Fruit fly (Drosophila melanogaster): ENCODE measurements around the gene Ir76a.

Gene Ir76a

DNA sequence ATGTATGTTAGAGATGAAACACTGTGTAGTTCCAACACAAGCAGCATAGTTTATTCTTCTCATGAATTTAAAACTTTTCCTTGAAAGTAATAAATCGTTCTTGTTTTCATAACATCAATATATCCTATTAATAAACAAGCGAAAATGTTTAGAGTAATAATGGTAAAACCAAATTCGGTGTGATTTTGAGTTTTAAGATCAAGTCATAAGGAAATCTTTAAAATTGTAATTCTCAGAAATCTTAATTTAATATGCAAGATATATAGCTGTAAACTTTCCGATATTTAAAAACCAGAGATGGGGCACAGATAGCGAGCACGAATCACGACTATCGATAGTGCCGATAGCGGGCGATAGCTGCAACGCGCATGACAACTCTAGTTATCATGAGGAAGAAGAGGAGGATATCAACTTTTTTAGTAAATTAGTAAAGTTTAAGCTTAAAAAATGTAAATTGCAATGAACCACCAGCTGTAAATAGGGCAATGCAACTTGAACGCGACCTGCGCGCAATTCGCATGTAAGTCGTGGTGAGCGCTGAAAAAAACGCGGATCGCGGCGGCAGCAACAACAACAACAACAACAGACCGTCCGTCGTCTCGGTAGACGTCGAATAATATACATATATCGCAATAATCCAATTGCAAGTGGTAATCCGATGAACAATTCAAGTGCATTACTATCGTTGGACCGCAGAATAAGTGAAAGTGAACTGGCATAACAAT lies 18.9 kb downstream of the Ir76a start, which contains the start of the genes Fibp and Deaf1 (continued):
- TF ChIP-seq seq (GFP tag; IDR thresholded peaks at IDR 0.05): no peak; the same call in 1 of the 2 replicates
- no peak for TF ChIP-seq CrebB (tag; optimal IDR thresholded peaks at IDR 0.05)
- peak; percentile 94 for TF ChIP-seq Med (GFP tag)
- TF ChIP-seq CG6813 (GFP tag; optimal IDR thresholded peaks at IDR 0.05): no peak
- no peak for TF ChIP-seq CG17612 (GFP tag; IDR thresholded peaks at IDR 0.05)
- TF ChIP-seq CG4730 (GFP tag; IDR thresholded peaks at IDR 0.05): 0 out of 2 replicates have a peak, but pooled peaks have one; percentile 33
- TF ChIP-seq CG34224 (GFP tag; IDR thresholded peaks at IDR 0.05; ENCODE audit: partially characterized antibody): peak; percentile 91
- no peak for TF ChIP-seq so (GFP tag; IDR thresholded peaks at IDR 0.05)
- TF ChIP-seq CG6254 (GFP tag; optimal IDR thresholded peaks at IDR 0.05): no peak
- peak; percentile 40 for TF ChIP-seq NC2α (GFP tag; optimal IDR thresholded peaks at IDR 0.05)
- peak; percentile 29 for TF ChIP-seq scrt (GFP tag; optimal IDR thresholded peaks at IDR 0.05)
- 0 out of 2 replicates have a peak, but pooled peaks have one; percentile 37 for TF ChIP-seq wdn (GFP tag; IDR thresholded peaks at IDR 0.05)
- TF ChIP-seq Nf-YB (GFP tag; optimal IDR thresholded peaks at IDR 0.05): peak; percentile 35
- peak; percentile 46 for TF ChIP-seq CG30431 (GFP tag; optimal IDR thresholded peaks at IDR 0.05)
- TF ChIP-seq CG18262 (tag; optimal IDR thresholded peaks at IDR 0.05): peak; percentile 81
- TF ChIP-seq gcm (GFP tag; optimal IDR thresholded peaks at IDR 0.05): peak; percentile 45
- peak; percentile 42 for TF ChIP-seq exex (tag; optimal IDR thresholded peaks at IDR 0.05)
- TF ChIP-seq CG11398 (GFP tag; optimal IDR thresholded peaks at IDR 0.05): no peak
- TF ChIP-seq klu (GFP tag; IDR thresholded peaks at IDR 0.05): peak; percentile 73
- TF ChIP-seq Mad (GFP tag; optimal IDR thresholded peaks at IDR 0.05): peak; percentile 55
- peak; percentile 81 for TF ChIP-seq ind (GFP tag; optimal IDR thresholded peaks at IDR 0.05)
- peak; percentile 88 for TF ChIP-seq CoRest (tag; optimal IDR thresholded peaks at IDR 0.05)
- TF ChIP-seq CG6654 (GFP tag; optimal IDR thresholded peaks at IDR 0.05): peak; percentile 11
- TF ChIP-seq crol (GFP tag; IDR thresholded peaks at IDR 0.05): no peak
- peak; percentile 87 for TF ChIP-seq Abd-B (GFP tag; optimal IDR thresholded peaks at IDR 0.05)
- TF ChIP-seq onecut (GFP tag; IDR thresholded peaks at IDR 0.05): no peak; the same call in 1 of the 2 replicates
- peak; percentile 96 for TF ChIP-seq Doc3 (GFP tag; IDR thresholded peaks at IDR 0.05; ENCODE audit: partially characterized antibody)
- no peak; the same call in 2 of the 3 replicates for TF ChIP-seq CG2199 (GFP tag; IDR thresholded peaks at IDR 0.05)
- no peak for TF ChIP-seq tio (GFP tag; optimal IDR thresholded peaks at IDR 0.05)
- no peak for TF ChIP-seq salm (tag; optimal IDR thresholded peaks at IDR 0.05)
- TF ChIP-seq sna (GFP tag; IDR thresholded peaks at IDR 0.05; ENCODE audit: partially characterized antibody): peak; percentile 94
- TF ChIP-seq C15 (GFP tag; IDR thresholded peaks at IDR 0.05): no peak
- peak; percentile 67 for TF ChIP-seq trem (tag; optimal IDR thresholded peaks at IDR 0.05)
- TF ChIP-seq CG7839 (tag; optimal IDR thresholded peaks at IDR 0.05): peak; percentile 74
- TF ChIP-seq CG7357 (GFP tag; IDR thresholded peaks at IDR 0.05): peak; percentile 34; the same call in 1 of the 3 replicates
- no peak for TF ChIP-seq CG6854 (GFP tag; optimal IDR thresholded peaks at IDR 0.05)
- TF ChIP-seq repo (GFP tag; optimal IDR thresholded peaks at IDR 0.05): peak; percentile 51
- peak in 1 of 3 experiments; percentile 82 for TF ChIP-seq lola (GFP tag; optimal IDR thresholded peaks at IDR 0.05)
- TF ChIP-seq CG17328 (GFP tag; IDR thresholded peaks at IDR 0.05): no peak
- peak; percentile 80 for TF ChIP-seq pnt (GFP tag; optimal IDR thresholded peaks at IDR 0.05)
- TF ChIP-seq CG15696 (tag; optimal IDR thresholded peaks at IDR 0.05): peak; percentile 77
- no peak for TF ChIP-seq z (GFP tag; IDR thresholded peaks at IDR 0.05)
- no peak for TF ChIP-seq ash1 (GFP tag; optimal IDR thresholded peaks at IDR 0.05)
- TF ChIP-seq CG7928 (GFP tag; optimal IDR thresholded peaks at IDR 0.05): peak; percentile 6
- no peak for TF ChIP-seq sqz (GFP tag; optimal IDR thresholded peaks at IDR 0.05)
- no peak for TF ChIP-seq TFAM (GFP tag; optimal IDR thresholded peaks at IDR 0.05)
- TF ChIP-seq caup (GFP tag; optimal IDR thresholded peaks at IDR 0.05; ENCODE audit: severe bottlenecking): peak; percentile 46
- peak; percentile 97 for TF ChIP-seq Scr (GFP tag; IDR thresholded peaks at IDR 0.05; ENCODE audit: partially characterized antibody)
